Fruit fly (Drosophila melanogaster): Measurements from ENCODE around the gene CG32192.

dm6 chr3L:18001571-18002045, 38.5 kb upstream of the CG32192 start:
- no peak for TF ChIP-seq CG7101 (tag; optimal IDR thresholded peaks at IDR 0.05)
- TF ChIP-seq CG12768 (GFP tag; optimal IDR thresholded peaks at IDR 0.05), result no peak
